Worm (Caenorhabditis elegans) whole organism, late embryonic: ENCODE data around the gene rga-8.
A peak's percentile ranks its signal among the peaks of the same experiment; 100 is the strongest.

Source experiments
- F13H6.1 ChIP-seq: sonication (generic microtip); optimal IDR thresholded peaks from 2 replicates; lab custom pipeline; 2016; ENCODE audit warnings: missing genetic modification characterization, missing compliant biosample characterization
- K02D7.2 ChIP-seq: sonication (generic microtip); optimal IDR thresholded peaks from 2 replicates; lab custom pipeline; 2017; ENCODE audit warnings: mild to moderate bottlenecking, missing genetic modification characterization, missing compliant biosample characterization
- ama-1 ChIP-seq: fragments of 150-350 bp; optimal IDR thresholded peaks from 2 replicates; lab custom pipeline; 2014
- ceh-14 ChIP-seq: sonication (generic microtip); optimal IDR thresholded peaks from 2 replicates; lab custom pipeline; 2016; ENCODE audit warnings: missing genotype, missing genetic modification characterization, missing compliant biosample characterization
- dve-1 ChIP-seq: sonication (generic microtip); optimal IDR thresholded peaks from 2 replicates; lab custom pipeline; 2017; ENCODE audit warnings: antibody characterized with exemption, mild to moderate bottlenecking, missing genetic modification characterization, missing compliant biosample characterization
- elt-4 ChIP-seq: sonication (generic microtip); optimal IDR thresholded peaks from 2 replicates; lab custom pipeline; 2016; ENCODE audit warnings: missing genetic modification characterization, missing compliant biosample characterization
- fkh-10 ChIP-seq: fragments of 150-350 bp; optimal IDR thresholded peaks from 2 replicates; lab custom pipeline; 2014; ENCODE audit warnings: missing biosample characterization, missing genetic modification reagents, missing genetic modification characterization
- nhr-11 ChIP-seq: fragments of 150-350 bp; optimal IDR thresholded peaks from 2 replicates; lab custom pipeline; 2014; ENCODE audit warnings: missing biosample characterization, missing genetic modification characterization
- pag-3 ChIP-seq: sonication (generic microtip); optimal IDR thresholded peaks from 2 replicates; lab custom pipeline; 2016; ENCODE audit warnings: missing compliant biosample characterization, missing genetic modification characterization, borderline replicate concordance
- sox-2 ChIP-seq: fragments of 200-800 bp; sonication (Bioruptor generic); IDR thresholded peaks from 2 replicates; pipeline ENCODE4 v1.3.6; 2022; ENCODE audit warnings: missing genetic modification reagents, missing genetic modification characterization, missing compliant biosample characterization
- tbx-2 ChIP-seq: sonication (generic microtip); optimal IDR thresholded peaks from 2 replicates; lab custom pipeline; 2016; ENCODE audit warnings: missing genetic modification characterization, missing compliant biosample characterization
- unc-55 ChIP-seq: sonication (generic microtip); optimal IDR thresholded peaks from 2 replicates; lab custom pipeline; 2017; ENCODE audit warnings: missing biosample characterization, missing genetic modification reagents, missing genetic modification characterization

DNA sequence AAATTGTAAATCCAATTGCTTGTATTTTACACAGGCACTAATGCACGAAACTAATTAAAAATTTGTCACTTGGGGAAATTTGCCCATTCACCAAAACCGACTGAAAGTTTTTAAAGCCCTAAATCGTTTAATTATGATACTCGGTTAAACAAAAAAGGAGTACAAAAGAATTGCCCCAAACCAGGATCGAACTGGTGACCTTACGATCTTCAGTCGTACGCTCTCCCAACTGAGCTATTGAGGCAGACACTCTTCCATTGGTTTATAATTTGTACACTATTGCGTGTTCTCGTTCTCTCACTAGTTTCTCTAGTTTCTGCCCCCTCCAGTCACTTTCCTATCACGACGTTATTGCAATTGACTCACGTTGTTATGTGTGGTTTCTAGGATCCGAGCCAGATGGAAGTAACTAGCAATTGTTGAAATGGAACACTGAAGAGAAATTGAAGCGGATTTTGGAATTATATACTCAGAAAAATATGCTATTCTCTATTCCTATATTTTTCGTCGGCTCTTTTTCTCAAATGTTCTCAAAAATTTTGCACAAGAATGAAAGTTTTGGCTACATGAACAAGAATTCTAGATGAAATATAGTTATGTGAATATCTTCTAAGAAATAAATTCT, 39.8 kb upstream of the rga-8 start:
- TF ChIP-seq K02D7.2 (tag; lab: Kevin White, UChicago) (peak; percentile 58), unc-55 (GFP tag; lab: Kevin White, UChicago) (no peak), ama-1 (lab: Kevin White, UChicago) (no peak), nhr-11 (no peak), sox-2 (GFP tag; lab: Robert Waterston, UW) (peak; percentile 68), F13H6.1 (tag; lab: Kevin White, UChicago) (peak; percentile 58), fkh-10 (no peak), ceh-14 (tag; lab: Kevin White, UChicago) (peak; percentile 63), pag-3 (tag; lab: Kevin White, UChicago) (no peak), elt-4 (tag; lab: Kevin White, UChicago) (no peak), dve-1 (peak; percentile 34), tbx-2 (tag; lab: Kevin White, UChicago) (peak; percentile 39)
